Fruit fly (Drosophila melanogaster) whole organism, wandering third instar larva: ENCODE results near the gene REPTOR-BP.

Experiments used
- Abd-B ChIP-seq: fragments of >200 bp; optimal IDR thresholded peaks from 2 replicates; lab custom pipeline; 2017; ENCODE audit warnings: missing biosample characterization, missing genetic modification characterization
- CG32264 ChIP-seq: fragments of 200-800 bp; sonication (Bioruptor generic); optimal IDR thresholded peaks from 2 replicates; lab custom pipeline; 2016; ENCODE audit warnings: missing biosample characterization, missing genetic modification characterization
- CG9705 ChIP-seq: fragments of 200-800 bp; sonication (Bioruptor generic); optimal IDR thresholded peaks from 2 replicates; lab custom pipeline; 2018; ENCODE audit warnings: missing biosample characterization, mild to moderate bottlenecking, missing genetic modification characterization
- CrebA ChIP-seq: fragments of 200-800 bp; sonication (Bioruptor generic); optimal IDR thresholded peaks from 2 replicates; lab custom pipeline; 2016; ENCODE audit warnings: missing biosample characterization, mild to moderate bottlenecking, missing genetic modification characterization, borderline replicate concordance
- Dfd ChIP-seq: fragments of >200 bp; optimal IDR thresholded peaks from 2 replicates; lab custom pipeline; 2017; ENCODE audit warnings: missing biosample characterization, missing genetic modification characterization
- Dif ChIP-seq: fragments of 200-275, 200-300 bp; sonication (Bioruptor generic); optimal IDR thresholded peaks from 2 replicates; lab custom pipeline; 2018; ENCODE audit warnings: missing biosample characterization, missing genetic modification characterization; ENCODE audit not compliant: partially characterized antibody
- GATAd ChIP-seq: sonication (Bioruptor generic); optimal IDR thresholded peaks from 2 replicates; lab custom pipeline; 2016; ENCODE audit warnings: missing biosample characterization, missing genetic modification characterization
- HLH106 ChIP-seq: fragments of 200-800 bp; optimal IDR thresholded peaks from 3 replicates; lab custom pipeline; 2019; ENCODE audit warnings: missing biosample characterization, mild to moderate bottlenecking, missing genetic modification characterization, moderate library complexity
- Hnf4 ChIP-seq: fragments of 200-800 bp; sonication (Bioruptor generic); optimal IDR thresholded peaks from 2 replicates; lab custom pipeline; 2016; ENCODE audit warnings: missing biosample characterization, mild to moderate bottlenecking, missing genetic modification characterization
- Hr78 ChIP-seq: fragments of >200 bp; optimal IDR thresholded peaks from 2 replicates; lab custom pipeline; 2017; ENCODE audit warnings: missing biosample characterization, missing genetic modification characterization
- Hr83 ChIP-seq: fragments of 200-300 bp; sonication (Bioruptor generic); optimal IDR thresholded peaks from 2 replicates; lab custom pipeline; 2016; ENCODE audit warnings: missing biosample characterization, mild to moderate bottlenecking, missing genetic modification characterization, moderate library complexity; ENCODE audit not compliant: poor library complexity, severe bottlenecking
- Myc ChIP-seq: fragments of >200 bp; optimal IDR thresholded peaks from 2 replicates; lab custom pipeline; 2017
- N ChIP-seq: fragments of >200 bp; optimal IDR thresholded peaks from 2 replicates; lab custom pipeline; 2018; ENCODE audit warnings: missing biosample characterization, missing external identifiers, missing genetic modification characterization
- OdsH ChIP-seq: fragments of 200-800 bp; sonication (Bioruptor generic); optimal IDR thresholded peaks from 2 replicates; lab custom pipeline; 2016; ENCODE audit warnings: missing biosample characterization, mild to moderate bottlenecking, missing genetic modification characterization
- Rel ChIP-seq, 2 experiments: fragments of 200-800 bp; sonication (Bioruptor generic) in 1 of 2; optimal IDR thresholded peaks; 2 replicates in 1 of 2; 3 replicates in 1 of 2; lab custom pipeline; 2016 to 2019; ENCODE audit warnings: mild to moderate bottlenecking in 2 of 2, missing biosample characterization in 2 of 2, missing genetic modification characterization in 2 of 2, moderate library complexity in 1 of 2
- Sp1 ChIP-seq: fragments of 200-800 bp; sonication (Bioruptor generic); optimal IDR thresholded peaks from 3 replicates; lab custom pipeline; 2019; ENCODE audit warnings: missing biosample characterization, mild to moderate bottlenecking, missing genetic modification characterization, moderate library complexity
- Vsx2 ChIP-seq: fragments of 200-300, 225-300 bp; sonication (Bioruptor generic); optimal IDR thresholded peaks from 2 replicates; lab custom pipeline; 2018; ENCODE audit warnings: missing biosample characterization, missing genetic modification characterization; ENCODE audit not compliant: partially characterized antibody
- br ChIP-seq: fragments of 200-800 bp; sonication (Bioruptor generic); optimal IDR thresholded peaks from 2 replicates; lab custom pipeline; 2016; ENCODE audit warnings: missing biosample characterization, missing genetic modification characterization
- brk ChIP-seq: fragments of 200-800 bp; sonication (Bioruptor generic); optimal IDR thresholded peaks from 2 replicates; lab custom pipeline; 2016; ENCODE audit warnings: missing biosample characterization, mild to moderate bottlenecking, missing genetic modification characterization
- dl ChIP-seq, 2 experiments: fragments of 175-275, 200-275 bp in 1 of 2; fragments of 200-275 bp in 1 of 2; sonication (Bioruptor generic); optimal IDR thresholded peaks; lab custom pipeline; 2018; ENCODE audit warnings: mild to moderate bottlenecking in 2 of 2, missing biosample characterization in 2 of 2, missing genetic modification characterization in 2 of 2, moderate library complexity in 2 of 2; ENCODE audit not compliant: partially characterized antibody in 2 of 2, insufficient read depth in 1 of 2
- dmrt93B ChIP-seq: fragments of 200-800 bp; sonication (Bioruptor generic); optimal IDR thresholded peaks from 2 replicates; lab custom pipeline; 2018; ENCODE audit warnings: missing biosample characterization, mild to moderate bottlenecking, missing genetic modification characterization
- dsf ChIP-seq: sonication (Bioruptor generic); optimal IDR thresholded peaks from 2 replicates; lab custom pipeline; 2016; ENCODE audit warnings: missing biosample characterization, missing genetic modification characterization, borderline replicate concordance
- ey ChIP-seq: fragments of 200-800 bp; sonication (Bioruptor generic); optimal IDR thresholded peaks from 2 replicates; lab custom pipeline; 2016; ENCODE audit warnings: missing biosample characterization, missing genetic modification characterization
- foxo ChIP-seq, 2 experiments: fragments of 200-800 bp; sonication (Bioruptor generic); optimal IDR thresholded peaks; 2 replicates in 1 of 2; 3 replicates in 1 of 2; lab custom pipeline; 2016 to 2017; ENCODE audit warnings: missing biosample characterization in 2 of 2, missing genetic modification characterization in 2 of 2
- fru ChIP-seq: fragments of 200-800 bp; sonication (Bioruptor generic); optimal IDR thresholded peaks from 3 replicates; lab custom pipeline; 2016; ENCODE audit warnings: missing biosample characterization, mild to moderate bottlenecking, missing genetic modification characterization
- h ChIP-seq: fragments of 200-800 bp; sonication (Bioruptor generic); optimal IDR thresholded peaks from 3 replicates; lab custom pipeline; 2016; ENCODE audit warnings: missing biosample characterization, mild to moderate bottlenecking, missing genetic modification characterization
- jim ChIP-seq: fragments of 175-275, 200-325 bp; sonication (Bioruptor generic); optimal IDR thresholded peaks from 2 replicates; lab custom pipeline; 2016; ENCODE audit warnings: missing biosample characterization, mild to moderate bottlenecking, missing genetic modification characterization
- lola ChIP-seq: fragments of >200 bp; optimal IDR thresholded peaks from 2 replicates; lab custom pipeline; 2017; ENCODE audit warnings: missing biosample characterization, missing genetic modification characterization
- pan ChIP-seq: fragments of >200 bp; optimal IDR thresholded peaks from 2 replicates; lab custom pipeline; 2017
- psq ChIP-seq: fragments of 200-800 bp; sonication (Bioruptor generic); optimal IDR thresholded peaks from 3 replicates; lab custom pipeline; 2017; ENCODE audit warnings: missing biosample characterization, mild to moderate bottlenecking, missing genetic modification characterization, moderate library complexity
- rgr ChIP-seq: fragments of 200-800 bp; sonication (Bioruptor generic); optimal IDR thresholded peaks from 3 replicates; lab custom pipeline; 2016; ENCODE audit warnings: missing biosample characterization, mild to moderate bottlenecking, missing genetic modification characterization
- sage ChIP-seq: fragments of 200-800 bp; sonication (Bioruptor generic); optimal IDR thresholded peaks from 2 replicates; lab custom pipeline; 2016; ENCODE audit warnings: missing biosample characterization, mild to moderate bottlenecking, missing genetic modification characterization
- sv ChIP-seq: fragments of 200-800 bp; sonication (Bioruptor generic); optimal IDR thresholded peaks from 3 replicates; lab custom pipeline; 2016; ENCODE audit warnings: missing biosample characterization, missing genetic modification characterization
- tai ChIP-seq: sonication (Bioruptor generic); optimal IDR thresholded peaks from 2 replicates; lab custom pipeline; 2016; ENCODE audit warnings: missing biosample characterization, missing genetic modification characterization
- usp ChIP-seq: fragments of >200 bp; optimal IDR thresholded peaks from 2 replicates; lab custom pipeline; 2017; ENCODE audit warnings: missing biosample characterization, missing genetic modification characterization
- woc ChIP-seq: sonication (Bioruptor generic); optimal IDR thresholded peaks from 2 replicates; lab custom pipeline; 2016; ENCODE audit warnings: missing biosample characterization, mild to moderate bottlenecking, missing genetic modification characterization

Gene REPTOR-BP

dm6 chr2L:10263830-10264634, at the start of gene REPTOR-BP:
TSS of gene REPTOR-BP (plus strand) at chr2L:10264125.
- TF ChIP-seq Dfd (GFP tag; lab: Kevin White, UChicago), result no peak
- TF ChIP-seq GATAd (GFP tag; lab: Kevin White, UChicago), result no peak
- no peak for TF ChIP-seq ey
- no peak for TF ChIP-seq Hr78 (GFP tag; lab: Kevin White, UChicago)
- peak; percentile 58 for TF ChIP-seq sage (GFP tag; lab: Kevin White, UChicago)
- no peak for TF ChIP-seq woc (GFP tag; lab: Kevin White, UChicago)
- no peak for TF ChIP-seq dmrt93B (GFP tag; lab: Kevin White, UChicago)
- TF ChIP-seq Sp1, result no peak
- no peak for TF ChIP-seq CG32264 (GFP tag; lab: Kevin White, UChicago)
- TF ChIP-seq rgr (GFP tag; lab: Kevin White, UChicago), result no peak
- no peak for TF ChIP-seq usp (GFP tag; lab: Kevin White, UChicago)
- no peak for TF ChIP-seq fru (GFP tag; lab: Kevin White, UChicago)
- no peak for TF ChIP-seq dsf (GFP tag; lab: Kevin White, UChicago)
- TF ChIP-seq Hr83 (GFP tag; lab: Kevin White, UChicago), result no peak
- no peak for TF ChIP-seq h (GFP tag; lab: Kevin White, UChicago)
- no peak for TF ChIP-seq N (GFP tag; lab: Kevin White, UChicago)
- no peak for TF ChIP-seq dl (GFP tag; optimal IDR thresholded peaks at IDR 0.05; lab: Kevin White, UChicago; ENCODE audit: insufficient read depth in 1 of 2, partially characterized antibody in 2 of 2)
- TF ChIP-seq CrebA (GFP tag; lab: Kevin White, UChicago), result no peak
- TF ChIP-seq lola, result no peak
- no peak for TF ChIP-seq jim (GFP tag; lab: Kevin White, UChicago)
- TF ChIP-seq Vsx2, result no peak
- no peak for TF ChIP-seq Abd-B (GFP tag; lab: Kevin White, UChicago)
- TF ChIP-seq tai, result no peak
- peak; percentile 67 for TF ChIP-seq brk (GFP tag; lab: Kevin White, UChicago)
- TF ChIP-seq psq, result peak; percentile 0

- TF ChIP-seq HLH106 (tag; lab: Kevin White, UChicago) (no peak), h (GFP tag; lab: Kevin White, UChicago) (no peak), dmrt93B (GFP tag; lab: Kevin White, UChicago) (no peak), Hnf4 (GFP tag; lab: Kevin White, UChicago) (no peak), br (no peak), usp (GFP tag; lab: Kevin White, UChicago) (no peak), foxo (GFP tag; optimal IDR thresholded peaks at IDR 0.05; lab: Kevin White, UChicago) (no peak), sage (GFP tag; lab: Kevin White, UChicago) (no peak), dl (GFP tag; optimal IDR thresholded peaks at IDR 0.05; lab: Kevin White, UChicago; ENCODE audit: insufficient read depth in 1 of 2, partially characterized antibody in 2 of 2) (no peak)
These were observed 43.9 kb upstream of the REPTOR-BP start for dm6 chr2L:10220010-10220409.

DNA sequence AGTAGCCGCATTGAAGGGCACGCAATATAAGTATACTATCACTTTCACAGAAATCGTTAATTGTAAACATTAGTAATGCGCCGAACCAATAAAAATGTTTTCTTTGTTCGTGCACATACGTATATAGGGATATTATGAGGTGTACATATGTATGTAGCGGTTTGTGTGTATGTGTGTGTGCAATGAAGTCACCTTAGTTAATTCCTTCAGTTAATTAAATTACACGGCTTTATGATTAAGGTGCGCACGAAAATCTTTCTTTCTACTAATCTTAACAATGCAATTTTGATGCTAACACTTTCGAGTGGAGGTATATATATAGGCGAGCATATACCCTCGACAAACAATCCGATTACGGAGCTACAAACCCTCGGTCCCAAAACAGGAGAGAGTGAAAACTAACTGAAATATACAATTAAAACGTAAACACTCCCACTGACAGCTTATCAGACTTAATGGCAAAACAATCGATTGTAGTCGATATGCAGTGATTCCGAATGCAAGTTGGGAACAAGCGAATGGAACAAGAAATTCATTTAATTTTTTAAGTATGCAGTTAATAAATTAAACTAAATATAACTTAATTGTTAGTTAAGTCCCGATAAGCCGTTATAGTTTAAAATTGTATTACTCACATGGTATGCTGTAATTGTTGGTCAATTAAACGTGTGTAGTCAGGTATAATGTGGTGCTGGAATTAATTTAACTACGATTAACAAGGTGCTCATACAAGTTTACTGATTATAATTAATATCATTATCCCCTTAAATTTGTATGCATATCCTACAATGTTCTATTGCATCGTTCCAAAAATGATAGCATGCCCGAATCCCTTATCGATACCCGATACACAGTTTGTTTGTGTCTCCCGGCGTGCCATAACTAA, 43.2 kb upstream of the REPTOR-BP start, which contains the start of the genes Npc1a and Prosalpha6:
Npc1a (minus strand) TSS at position 716 of the 886 bp plus-strand sequence.
Prosalpha6 (plus strand) TSS at position 851 of the 886 bp plus-strand sequence.
- TF ChIP-seq Sp1 (no peak), Hnf4 (GFP tag; lab: Kevin White, UChicago) (peak; percentile 19), Rel (GFP tag; optimal IDR thresholded peaks at IDR 0.05; lab: Kevin White, UChicago) (no peak), Rel (tag; optimal IDR thresholded peaks at IDR 0.05; lab: Kevin White, UChicago) (no peak), Hr83 (GFP tag; lab: Kevin White, UChicago) (peak; percentile 36), GATAd (GFP tag; lab: Kevin White, UChicago) (no peak), pan (lab: Kevin White, UChicago) (no peak), Myc (lab: Kevin White, UChicago) (peak; percentile 14), foxo (GFP tag; optimal IDR thresholded peaks at IDR 0.05; lab: Kevin White, UChicago) (no peak), woc (GFP tag; lab: Kevin White, UChicago) (peak; percentile 88), OdsH (GFP tag; lab: Kevin White, UChicago) (no peak), sage (GFP tag; lab: Kevin White, UChicago) (no peak), ey (peak; percentile 19), jim (GFP tag; lab: Kevin White, UChicago) (no peak), Dif (GFP tag; lab: Kevin White, UChicago) (peak; percentile 58), h (GFP tag; lab: Kevin White, UChicago) (no peak), Abd-B (GFP tag; lab: Kevin White, UChicago) (no peak), CG9705 (no peak), sv (GFP tag; lab: Kevin White, UChicago) (peak; percentile 44), CrebA (GFP tag; lab: Kevin White, UChicago) (no peak), tai (peak; percentile 57)
- TF ChIP-seq, all 38 proteins: peak for 8
